Worm (Caenorhabditis elegans) whole organism, L1 larva: ENCODE results near the gene lido-2.

Experiments
- C16A3.4 ChIP-seq: fragments of 150-350 bp; optimal IDR thresholded peaks from 2 replicates; lab custom pipeline; 2014; ENCODE audit warnings: missing biosample characterization, missing genetic modification characterization
- mep-1 ChIP-seq: fragments of 150-350 bp; optimal IDR thresholded peaks from 2 replicates; lab custom pipeline; 2014; ENCODE audit warnings: missing biosample characterization, missing genetic modification characterization
- nhr-12 ChIP-seq: sonication (generic microtip); optimal IDR thresholded peaks from 2 replicates; lab custom pipeline; 2017; ENCODE audit warnings: missing biosample characterization, missing genetic modification characterization
- nhr-20 ChIP-seq: sonication (generic microtip); optimal IDR thresholded peaks from 2 replicates; lab custom pipeline; 2016; ENCODE audit warnings: mild to moderate bottlenecking, missing genetic modification characterization, missing compliant biosample characterization

lido-2 gene

DNA sequence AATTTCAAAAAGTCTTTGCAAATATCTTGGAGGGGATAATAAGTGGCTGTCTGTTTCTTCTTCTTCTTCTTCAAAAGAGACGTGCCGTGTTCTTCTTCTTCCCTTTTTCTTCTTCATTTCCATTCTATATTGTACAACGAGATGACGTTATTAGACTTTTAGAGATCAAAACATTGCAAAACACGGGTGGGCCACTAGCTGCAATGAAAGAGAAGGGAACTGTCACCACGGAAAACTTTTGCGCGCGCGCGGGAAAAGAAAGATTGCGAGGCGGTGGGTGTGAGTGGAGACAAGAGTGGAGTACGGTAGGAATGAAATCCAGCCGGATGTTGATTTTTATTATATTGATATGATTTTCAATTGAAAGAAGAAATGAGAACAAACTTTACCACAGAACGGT is 46.4 kb downstream of the lido-2 start (continued):
- TF ChIP-seq C16A3.4 (tag; lab: Kevin White, UChicago): no peak
- peak; percentile 46 for TF ChIP-seq nhr-20
- no peak for TF ChIP-seq mep-1 (tag; lab: Kevin White, UChicago)
- TF ChIP-seq nhr-12 (tag; lab: Kevin White, UChicago): no peak
